Fruit fly (Drosophila melanogaster) whole organism, embryonic: Measurements from ENCODE around the gene Indy.
A peak's percentile ranks its signal among the peaks of the same experiment; 100 is the strongest.

Source experiments
- BtbVII ChIP-seq: fragments of 200-800 bp; sonication (Bioruptor generic); optimal IDR thresholded peaks from 3 replicates; lab custom pipeline; 2017; ENCODE audit warnings: missing biosample characterization, mild to moderate bottlenecking, missing genetic modification characterization
- CG10147 ChIP-seq: fragments of 200-800 bp; sonication (Bioruptor generic); optimal IDR thresholded peaks from 2 replicates; lab custom pipeline; 2019; ENCODE audit warnings: missing biosample characterization, mild to moderate bottlenecking, missing genetic modification characterization, moderate library complexity
- CG10654 ChIP-seq: fragments of 200-800 bp; sonication (Bioruptor generic); optimal IDR thresholded peaks from 2 replicates; lab custom pipeline; 2016; ENCODE audit warnings: missing biosample characterization, missing genetic modification characterization
- CG10979 ChIP-seq: fragments of 200-800 bp; sonication (Bioruptor generic); optimal IDR thresholded peaks from 2 replicates; lab custom pipeline; 2018; ENCODE audit warnings: missing biosample characterization, mild to moderate bottlenecking, missing genetic modification characterization, moderate library complexity
- CG11696 ChIP-seq: fragments of 200-800 bp; sonication (Bioruptor generic); IDR thresholded peaks from 2 replicates; pipeline ENCODE4 v1.3.6; 2022; ENCODE audit warnings: missing biosample characterization, missing genetic modification characterization
- CG12659 ChIP-seq: fragments of 200-800 bp; sonication (Bioruptor generic); optimal IDR thresholded peaks from 3 replicates; lab custom pipeline; 2017; ENCODE audit warnings: mild to moderate bottlenecking, missing biosample characterization, missing genetic modification reagents, missing genetic modification characterization
- CG12769 ChIP-seq: fragments of 200-800 bp; sonication (Bioruptor generic); optimal IDR thresholded peaks from 2 replicates; lab custom pipeline; 2019; ENCODE audit warnings: missing biosample characterization, mild to moderate bottlenecking, missing genetic modification characterization, moderate library complexity
- CG13424 ChIP-seq: fragments of 200-800 bp; sonication (Bioruptor generic); optimal IDR thresholded peaks from 2 replicates; lab custom pipeline; 2019; ENCODE audit warnings: missing biosample characterization, mild to moderate bottlenecking, missing genetic modification characterization, moderate library complexity
- CG13624 ChIP-seq: fragments of 200-800 bp; sonication (Bioruptor generic); optimal IDR thresholded peaks from 2 replicates; lab custom pipeline; 2016; ENCODE audit warnings: missing biosample characterization, missing genetic modification characterization
- CG14667 ChIP-seq: fragments of 200-800 bp; sonication (Bioruptor generic); IDR thresholded peaks from 2 replicates; pipeline ENCODE4 v1.3.6; 2022; ENCODE audit warnings: missing biosample characterization, missing genetic modification characterization
- CG1529 ChIP-seq: fragments of 200-800 bp; sonication (Bioruptor generic); optimal IDR thresholded peaks from 3 replicates; lab custom pipeline; 2018; ENCODE audit warnings: missing biosample characterization, missing genetic modification characterization
- CG2116 ChIP-seq: fragments of 200-800 bp; sonication (Bioruptor generic); optimal IDR thresholded peaks from 3 replicates; lab custom pipeline; 2018; ENCODE audit warnings: missing biosample characterization, mild to moderate bottlenecking, missing genetic modification characterization
- CG2120 ChIP-seq: fragments of 200-800 bp; sonication (Bioruptor generic); optimal IDR thresholded peaks from 3 replicates; lab custom pipeline; 2016; ENCODE audit warnings: missing biosample characterization, missing genetic modification characterization
- CG2889 ChIP-seq: fragments of 200-800 bp; sonication (Bioruptor generic); IDR thresholded peaks from 3 replicates; pipeline ENCODE4 v1.3.6; 2022; ENCODE audit warnings: missing biosample characterization, missing genetic modification characterization
- CG31365 ChIP-seq: fragments of 200-800 bp; sonication (Bioruptor generic); optimal IDR thresholded peaks from 2 replicates; lab custom pipeline; 2018; ENCODE audit warnings: missing biosample characterization, mild to moderate bottlenecking, missing genetic modification characterization
- CG32532 ChIP-seq: fragments of 200-800 bp; sonication (Bioruptor generic); IDR thresholded peaks from 2 replicates; pipeline ENCODE4 v1.3.6; 2022; ENCODE audit warnings: missing biosample characterization, missing genetic modification characterization
- CG3281 ChIP-seq: fragments of 200-800 bp; sonication (Bioruptor generic); optimal IDR thresholded peaks from 3 replicates; lab custom pipeline; 2017; ENCODE audit warnings: missing biosample characterization, mild to moderate bottlenecking, missing genetic modification characterization
- CG33557 ChIP-seq: fragments of 200-800 bp; sonication (Bioruptor generic); optimal IDR thresholded peaks from 2 replicates; lab custom pipeline; 2019; ENCODE audit warnings: missing biosample characterization, mild to moderate bottlenecking, missing genetic modification characterization, moderate library complexity
- CG3726 ChIP-seq: fragments of 200-800 bp; sonication (Bioruptor generic); IDR thresholded peaks from 3 replicates; pipeline ENCODE4, ENCODE4 v1.3.6; 2022; ENCODE audit warnings: missing biosample characterization, missing genetic modification characterization
- CG7556 ChIP-seq: fragments of 200-800 bp; sonication (Bioruptor generic); optimal IDR thresholded peaks from 2 replicates; lab custom pipeline; 2017; ENCODE audit warnings: missing biosample characterization, mild to moderate bottlenecking, missing genetic modification characterization
- CG8290 ChIP-seq, 3 experiments: fragments of 200-800 bp; sonication (Bioruptor generic); optimal IDR thresholded peaks; 2 replicates each; lab custom pipeline; 2016 to 2019; ENCODE audit warnings: missing biosample characterization in 3 of 3, missing genetic modification characterization in 3 of 3, mild to moderate bottlenecking in 2 of 3, moderate library complexity in 1 of 3
- CG8924 ChIP-seq: fragments of 200-800 bp; optimal IDR thresholded peaks from 3 replicates; lab custom pipeline; 2019; ENCODE audit warnings: missing biosample characterization, mild to moderate bottlenecking, missing genetic modification characterization, moderate library complexity
- Camta ChIP-seq: fragments of 200-800 bp; sonication (Bioruptor generic); optimal IDR thresholded peaks from 2 replicates; lab custom pipeline; 2016; ENCODE audit warnings: missing biosample characterization, missing genetic modification characterization
- Fer2 ChIP-seq: fragments of 200-800 bp; sonication (Bioruptor generic); optimal IDR thresholded peaks from 2 replicates; lab custom pipeline; 2018; ENCODE audit warnings: missing biosample characterization, mild to moderate bottlenecking, missing genetic modification characterization, moderate library complexity
- HLH54F ChIP-seq: fragments of 200-800 bp; sonication (Bioruptor generic); optimal IDR thresholded peaks from 3 replicates; lab custom pipeline; 2016; ENCODE audit warnings: missing biosample characterization, missing genetic modification characterization
- Hey ChIP-seq: fragments of 200-800 bp; sonication (Bioruptor generic); optimal IDR thresholded peaks from 3 replicates; lab custom pipeline; 2018; ENCODE audit warnings: missing biosample characterization, mild to moderate bottlenecking, missing genetic modification characterization
- Hmr ChIP-seq: fragments of 200-800 bp; sonication (Bioruptor generic); optimal IDR thresholded peaks from 3 replicates; lab custom pipeline; 2017; ENCODE audit warnings: mild to moderate bottlenecking, missing biosample characterization, missing genetic modification reagents, missing genetic modification characterization
- Hr78 ChIP-seq, 2 experiments: fragments of 200-800 bp in 1 of 2; fragments of >200 bp in 1 of 2; sonication (Bioruptor generic) in 1 of 2; optimal IDR thresholded peaks; 2 replicates each; lab custom pipeline; 2017 to 2019; ENCODE audit warnings: missing biosample characterization in 2 of 2, missing genetic modification characterization in 2 of 2, mild to moderate bottlenecking in 1 of 2, moderate library complexity in 1 of 2
- Kr ChIP-seq: fragments of 200-800 bp; sonication (Bioruptor generic); optimal IDR thresholded peaks from 2 replicates; lab custom pipeline; 2017; ENCODE audit warnings: missing biosample characterization, mild to moderate bottlenecking, missing genetic modification characterization
- Sry-δ ChIP-seq: fragments of 200-800 bp; sonication (Bioruptor generic); optimal IDR thresholded peaks from 2 replicates; lab custom pipeline; 2016; ENCODE audit warnings: missing biosample characterization, missing genetic modification characterization
- Trl ChIP-seq, 3 experiments: fragments of >200 bp in 2 of 3; fragments of 200-800 bp in 1 of 3; sonication (Bioruptor generic) in 1 of 3; optimal IDR thresholded peaks; 2 replicates in 1 of 3; 3 replicates in 2 of 3; lab custom pipeline; 2016 to 2017; ENCODE audit warnings: missing biosample characterization in 1 of 3, missing genetic modification characterization in 1 of 3
- chm ChIP-seq: fragments of 200-800 bp; sonication (Bioruptor generic); IDR thresholded peaks from 2 replicates; pipeline ENCODE4 v1.3.6; 2022; ENCODE audit warnings: missing biosample characterization, missing genetic modification characterization
- dmrt11E ChIP-seq: fragments of 200-800 bp; sonication (Bioruptor generic); optimal IDR thresholded peaks from 3 replicates; lab custom pipeline; 2018; ENCODE audit warnings: missing biosample characterization, mild to moderate bottlenecking, missing genetic modification characterization, moderate library complexity
- ftz-f1 ChIP-seq: fragments of 200-800 bp; sonication (Bioruptor generic); optimal IDR thresholded peaks from 2 replicates; lab custom pipeline; 2016; ENCODE audit warnings: missing biosample characterization, missing genetic modification characterization
- p53 ChIP-seq: fragments of 200-800 bp; sonication (Bioruptor generic); optimal IDR thresholded peaks from 2 replicates; lab custom pipeline; 2016; ENCODE audit warnings: missing biosample characterization, missing genetic modification characterization
- pan ChIP-seq, 4 experiments: fragments of >200 bp in 3 of 4; fragments of 200-800 bp in 1 of 4; sonication (Bioruptor generic) in 1 of 4; optimal IDR thresholded peaks in 3 of 4; IDR thresholded peaks in 1 of 4; 2 replicates each; pipeline versions ENCODE4 v1.3.6 to Lab custom; 2017 to 2022; ENCODE audit warnings: missing biosample characterization in 2 of 4, missing genetic modification characterization in 2 of 4, mixed read lengths in 1 of 4
- pho ChIP-seq: fragments of 200-800 bp; sonication (Bioruptor generic); optimal IDR thresholded peaks from 2 replicates; lab custom pipeline; 2016; ENCODE audit warnings: missing biosample characterization, missing genetic modification characterization
- pzg ChIP-seq: fragments of 200-800 bp; sonication (Bioruptor generic); optimal IDR thresholded peaks from 3 replicates; lab custom pipeline; 2018; ENCODE audit warnings: missing biosample characterization, mild to moderate bottlenecking, missing genetic modification characterization, moderate library complexity
- rib ChIP-seq: fragments of 200-800 bp; sonication (Bioruptor generic); IDR thresholded peaks from 2 replicates; pipeline ENCODE4 v1.3.6; 2022; ENCODE audit warnings: missing biosample characterization, missing genetic modification characterization
- sc ChIP-seq, 3 experiments: fragments of >200 bp in 2 of 3; fragments of 200-800 bp in 1 of 3; sonication (Bioruptor generic) in 1 of 3; optimal IDR thresholded peaks; 2 replicates in 2 of 3; 3 replicates in 1 of 3; lab custom pipeline; 2017; ENCODE audit warnings: mild to moderate bottlenecking in 1 of 3, missing biosample characterization in 1 of 3, missing genetic modification characterization in 1 of 3, missing genetic modification reagents in 1 of 3
- slou ChIP-seq: fragments of 200-800 bp; sonication (Bioruptor generic); optimal IDR thresholded peaks from 3 replicates; lab custom pipeline; 2016; ENCODE audit warnings: missing biosample characterization, missing genetic modification characterization
- sob ChIP-seq: fragments of 200-800 bp; sonication (Bioruptor generic); IDR thresholded peaks from 2 replicates; pipeline ENCODE4 v1.3.6; 2022; ENCODE audit warnings: missing biosample characterization, missing genetic modification characterization
- tll ChIP-seq, 2 experiments: fragments of 200-800 bp in 1 of 2; fragments of >200 bp in 1 of 2; sonication (Bioruptor generic) in 1 of 2; optimal IDR thresholded peaks; 2 replicates each; lab custom pipeline; 2017 to 2019; ENCODE audit warnings: missing biosample characterization in 2 of 2, missing genetic modification characterization in 2 of 2, mild to moderate bottlenecking in 1 of 2, moderate library complexity in 1 of 2
- trh ChIP-seq: fragments of 200-800 bp; sonication (Bioruptor generic); optimal IDR thresholded peaks from 2 replicates; lab custom pipeline; 2016; ENCODE audit warnings: missing biosample characterization, missing genetic modification characterization
- usp ChIP-seq: fragments of >200 bp; optimal IDR thresholded peaks from 2 replicates; lab custom pipeline; 2017; ENCODE audit warnings: missing biosample characterization, missing genetic modification characterization
- wor ChIP-seq: fragments of 200-800 bp; sonication (Bioruptor generic); IDR thresholded peaks from 2 replicates; pipeline ENCODE4 v1.3.6; 2022; ENCODE audit warnings: missing biosample characterization, missing genetic modification characterization

Gene Indy

dm6 chr3L:18813963-18814647, 32.0 kb downstream of the Indy start (continued):
- peak in 1 of 2 experiments; percentile 30 for TF ChIP-seq tll (GFP tag; optimal IDR thresholded peaks at IDR 0.05; lab: Kevin White, UChicago)
- TF ChIP-seq CG2889 (GFP tag; lab: Robert Waterston, UW): no peak
- no peak for TF ChIP-seq pan (optimal IDR thresholded peaks at IDR 0.05; lab: Kevin White, UChicago)
- peak in 1 of 2 experiments; percentile 82 for TF ChIP-seq pan (GFP tag; optimal IDR thresholded peaks at IDR 0.05 in 1 of 2, IDR thresholded peaks at IDR 0.05 in 1 of 2)
- TF ChIP-seq CG7556 (GFP tag; lab: Kevin White, UChicago): peak; percentile 46
- TF ChIP-seq CG8924 (tag; lab: Kevin White, UChicago): peak; percentile 70
- 0 out of 2 replicates have a peak, but pooled peaks have one; percentile 50 for TF ChIP-seq CG11696 (GFP tag; lab: Robert Waterston, UW)
- peak; percentile 64 for TF ChIP-seq Camta
- TF ChIP-seq chm (GFP tag; lab: Robert Waterston, UW): peak; percentile 70; the same call in 1 of the 2 replicates
- peak; percentile 68 for TF ChIP-seq CG10147 (GFP tag; lab: Kevin White, UChicago)
- peak; percentile 3 for TF ChIP-seq CG33557 (GFP tag; lab: Kevin White, UChicago)
- TF ChIP-seq Hey (tag; lab: Kevin White, UChicago): peak; percentile 99
- no peak for TF ChIP-seq trh (GFP tag; lab: Kevin White, UChicago)
- peak; percentile 65 for TF ChIP-seq CG13624 (GFP tag; lab: Kevin White, UChicago)
- peak; percentile 59 for TF ChIP-seq CG12659 (GFP tag; lab: Kevin White, UChicago)
- peak; percentile 29 for TF ChIP-seq p53 (GFP tag; lab: Kevin White, UChicago)
- no peak for TF ChIP-seq pzg (GFP tag; lab: Kevin White, UChicago)
- peak; percentile 32 for TF ChIP-seq Sry-δ (GFP tag; lab: Kevin White, UChicago)
- TF ChIP-seq Kr (GFP tag; lab: Kevin White, UChicago): peak; percentile 65
- peak; percentile 43 for TF ChIP-seq slou (GFP tag; lab: Kevin White, UChicago)
- TF ChIP-seq wor (GFP tag; lab: Robert Waterston, UW): 0 out of 2 replicates have a peak, but pooled peaks have one; percentile 20
- TF ChIP-seq Trl (optimal IDR thresholded peaks at IDR 0.05; lab: Kevin White, UChicago): peak in 1 of 2 experiments; percentile 30
- peak; percentile 78 for TF ChIP-seq Trl (GFP tag; optimal IDR thresholded peaks at IDR 0.05; lab: Kevin White, UChicago)
- no peak; the same call in 1 of the 2 replicates for TF ChIP-seq CG32532 (GFP tag; lab: Robert Waterston, UW)
- TF ChIP-seq ftz-f1 (GFP tag; lab: Kevin White, UChicago): peak; percentile 93
- TF ChIP-seq CG12769 (tag; lab: Kevin White, UChicago): peak; percentile 41
- no peak; the same call in 2 of the 3 replicates for TF ChIP-seq CG3726
- peak; percentile 77 for TF ChIP-seq rib (GFP tag; lab: Robert Waterston, UW)
- TF ChIP-seq CG14667 (GFP tag; lab: Robert Waterston, UW): no peak
- peak; percentile 31 for TF ChIP-seq CG2116 (GFP tag; lab: Kevin White, UChicago)
- TF ChIP-seq CG2120 (GFP tag; lab: Kevin White, UChicago): peak; percentile 53
- TF ChIP-seq CG1529 (GFP tag; lab: Kevin White, UChicago): peak; percentile 62
- TF ChIP-seq Hmr (GFP tag; lab: Kevin White, UChicago): peak; percentile 83
- TF ChIP-seq CG10979 (tag; lab: Kevin White, UChicago): peak; percentile 4
- TF ChIP-seq CG8290 (GFP tag; optimal IDR thresholded peaks at IDR 0.05; lab: Kevin White, UChicago): peak; percentile 30
- TF ChIP-seq CG8290 (tag; optimal IDR thresholded peaks at IDR 0.05; lab: Kevin White, UChicago): peak in 1 of 2 experiments; percentile 14
- peak; percentile 57 for TF ChIP-seq CG13424 (tag; lab: Kevin White, UChicago)
- TF ChIP-seq Fer2: peak; percentile 23
- peak; percentile 74 for TF ChIP-seq CG31365 (tag; lab: Kevin White, UChicago)
- peak; percentile 21 for TF ChIP-seq dmrt11E
- TF ChIP-seq pho (GFP tag; lab: Kevin White, UChicago): peak; percentile 59
- TF ChIP-seq sc (optimal IDR thresholded peaks at IDR 0.05; lab: Kevin White, UChicago): no peak
- TF ChIP-seq sc (GFP tag; optimal IDR thresholded peaks at IDR 0.05; lab: Kevin White, UChicago): no peak
- peak; percentile 83 for TF ChIP-seq BtbVII (GFP tag; lab: Kevin White, UChicago)
- TF ChIP-seq Hr78 (GFP tag; optimal IDR thresholded peaks at IDR 0.05; lab: Kevin White, UChicago): peak in 1 of 2 experiments; percentile 19
- TF ChIP-seq sob (GFP tag; lab: Robert Waterston, UW): peak; percentile 78; the same call in 1 of the 2 replicates
- TF ChIP-seq HLH54F (GFP tag; lab: Kevin White, UChicago): peak; percentile 22
- peak; percentile 18 for TF ChIP-seq CG10654
- TF ChIP-seq CG3281 (GFP tag; lab: Kevin White, UChicago): peak; percentile 61
- no peak for TF ChIP-seq usp (GFP tag; lab: Kevin White, UChicago)
